Fruit fly (Drosophila melanogaster) whole organism, adult: ENCODE measurements around the gene SsRbeta.

ENCODE experiments used
- CG11617 ChIP-seq: fragments of 200-800 bp; sonication (Bioruptor generic); optimal IDR thresholded peaks from 2 replicates; lab custom pipeline; 2017; ENCODE audit warnings: mild to moderate bottlenecking, missing biosample characterization, missing genetic modification reagents, missing genetic modification characterization
- CG1620 ChIP-seq: fragments of 200-800 bp; sonication (Bioruptor generic); optimal IDR thresholded peaks from 2 replicates; lab custom pipeline; 2016; ENCODE audit warnings: missing biosample characterization, missing genetic modification characterization
- Clk ChIP-seq: fragments of 200-800 bp; sonication (Bioruptor generic); optimal IDR thresholded peaks from 2 replicates; lab custom pipeline; 2017; ENCODE audit warnings: missing biosample characterization, missing genetic modification characterization
- Hr96 ChIP-seq: fragments of 200-800 bp; sonication (Bioruptor generic); optimal IDR thresholded peaks from 2 replicates; lab custom pipeline; 2016; ENCODE audit warnings: missing biosample characterization, missing genetic modification characterization
- bab1 ChIP-seq: fragments of 200-800 bp; sonication (Bioruptor generic); optimal IDR thresholded peaks from 3 replicates; lab custom pipeline; 2019; ENCODE audit warnings: missing biosample characterization, mild to moderate bottlenecking, missing genetic modification characterization, moderate library complexity

- TF ChIP-seq Clk (GFP tag; lab: Kevin White, UChicago) = no peak
- TF ChIP-seq CG11617 = peak; percentile 22
- no peak for TF ChIP-seq Hr96 (GFP tag; lab: Kevin White, UChicago)
- no peak for TF ChIP-seq CG1620
- peak; percentile 72 for TF ChIP-seq bab1 (GFP tag; lab: Kevin White, UChicago)
These were observed 42.0 kb upstream of the SsRbeta start, which contains the start of gene Tasp1 for dm6 chr3L:16087323-16087816.
